Worm (Caenorhabditis elegans): Measurements from ENCODE around the gene set-11.

ce11 chrII:2700229-2700628, 7.9 kb upstream of the set-11 start, which contains the start of gene sri-61:
- TF ChIP-seq sox-4 (tag; optimal IDR thresholded peaks at IDR 0.05) (no peak), dmd-4 (tag; optimal IDR thresholded peaks at IDR 0.05; ENCODE audit: borderline replicate concordance) (no peak), pros-1 (tag; optimal IDR thresholded peaks at IDR 0.05) (no peak), fkh-10 (GFP tag; optimal IDR thresholded peaks at IDR 0.05) (no peak), hlh-13 (GFP tag; optimal IDR thresholded peaks at IDR 0.05) (no peak), ama-1 (optimal IDR thresholded peaks at IDR 0.05) (no peak), ceh-18 (tag; optimal IDR thresholded peaks at IDR 0.05) (no peak), pha-4 (tag; optimal IDR thresholded peaks at IDR 0.05) (no peak), nhr-11 (tag; optimal IDR thresholded peaks at IDR 0.05) (no peak), ceh-30 (tag; optimal IDR thresholded peaks at IDR 0.05) (no peak)
